Fruit fly (Drosophila melanogaster): ENCODE data around the gene Pink1.

Gene Pink1

DNA sequence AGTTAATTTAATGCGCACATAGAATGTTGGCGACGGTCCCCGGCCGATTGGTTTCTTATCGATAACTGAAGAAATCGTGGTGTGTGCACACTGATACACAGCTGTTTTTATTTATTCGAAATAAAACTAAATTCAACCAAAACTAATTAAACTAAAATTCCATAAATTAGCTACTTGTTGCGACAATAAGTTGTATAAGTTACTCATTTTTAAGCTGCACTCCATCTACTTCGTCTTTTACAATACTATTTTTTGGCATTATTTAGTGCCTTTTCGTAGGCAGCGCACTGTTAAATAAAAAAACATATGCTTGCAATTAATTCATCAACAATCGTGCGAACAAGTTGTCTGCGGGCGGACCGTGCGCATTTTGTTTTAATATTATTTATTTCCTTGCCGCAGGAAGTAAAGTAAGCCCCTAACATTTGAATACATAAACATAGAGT lies 22.2 kb upstream of the Pink1 start, which contains the start of the genes CG3224 and Ctr1A:
TSS of gene CG3224 (minus strand) at position 71 of the 446 bp plus-strand sequence.
TSS of gene Ctr1A (plus strand) at position 256 of the 446 bp plus-strand sequence.
- TF ChIP-seq gl (tag; optimal IDR thresholded peaks at IDR 0.05) (no peak), fd96Ca (GFP tag; IDR thresholded peaks at IDR 0.05) (no peak), CG34367 (tag; optimal IDR thresholded peaks at IDR 0.05) (no peak), Snoo (tag; optimal IDR thresholded peaks at IDR 0.05) (no peak), CG15710 (tag; optimal IDR thresholded peaks at IDR 0.05) (no peak), CG8159 (tag; optimal IDR thresholded peaks at IDR 0.05) (no peak)

DNA sequence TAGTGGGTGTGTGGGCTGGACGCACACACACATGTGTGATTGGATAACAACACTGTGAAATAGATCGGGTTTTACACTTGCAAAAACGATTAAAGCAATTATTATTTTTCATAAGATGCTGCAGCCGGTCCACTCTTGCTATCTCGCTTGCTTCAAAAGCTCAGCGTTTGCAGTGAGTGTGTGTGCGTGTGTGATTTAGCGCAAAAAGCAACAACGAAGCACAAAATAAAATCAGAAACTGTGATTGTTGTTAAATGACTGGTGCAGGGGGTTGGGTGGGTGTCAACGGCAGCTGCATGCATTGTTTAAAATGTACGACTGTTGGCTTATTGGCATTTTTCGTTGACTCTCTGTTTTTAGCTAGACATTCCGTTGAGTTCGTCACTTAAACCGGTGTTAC lies 21.7 kb upstream of the Pink1 start:
- TF ChIP-seq CG15710 (tag; optimal IDR thresholded peaks at IDR 0.05) (no peak), Pif1A (GFP tag; optimal IDR thresholded peaks at IDR 0.05) (no peak), rn (GFP tag; IDR thresholded peaks at IDR 0.05) (no peak), CG12605 (GFP tag; IDR thresholded peaks at IDR 0.05) (no peak), CG13204 (GFP tag; optimal IDR thresholded peaks at IDR 0.05) (no peak), CG9948 (tag; optimal IDR thresholded peaks at IDR 0.05) (no peak), CG8301 (tag; optimal IDR thresholded peaks at IDR 0.05) (no peak), D1 (tag; optimal IDR thresholded peaks at IDR 0.05) (no peak), gl (tag; optimal IDR thresholded peaks at IDR 0.05) (no peak), Pif1B (GFP tag; optimal IDR thresholded peaks at IDR 0.05) (no peak), CG8159 (tag; optimal IDR thresholded peaks at IDR 0.05) (peak; percentile 24), Snoo (tag; optimal IDR thresholded peaks at IDR 0.05) (no peak), Ets98B (GFP tag; IDR thresholded peaks at IDR 0.05) (no peak), CG10348 (GFP tag; IDR thresholded peaks at IDR 0.05) (no peak), CG32121 (GFP tag; IDR thresholded peaks at IDR 0.05) (0 out of 2 replicates have a peak, but pooled peaks have one; percentile 23), CG4496 (GFP tag; IDR thresholded peaks at IDR 0.05) (0 out of 3 replicates have a peak, but pooled peaks have one; percentile 17), CG14655 (GFP tag; optimal IDR thresholded peaks at IDR 0.05) (peak; percentile 2), EcR (GFP tag; optimal IDR thresholded peaks at IDR 0.05) (no peak), fd96Ca (GFP tag; IDR thresholded peaks at IDR 0.05) (peak; percentile 57; the same call in 2 of the 3 replicates), CG17806 (tag; optimal IDR thresholded peaks at IDR 0.05) (no peak), CG34367 (tag; optimal IDR thresholded peaks at IDR 0.05) (no peak)

DNA sequence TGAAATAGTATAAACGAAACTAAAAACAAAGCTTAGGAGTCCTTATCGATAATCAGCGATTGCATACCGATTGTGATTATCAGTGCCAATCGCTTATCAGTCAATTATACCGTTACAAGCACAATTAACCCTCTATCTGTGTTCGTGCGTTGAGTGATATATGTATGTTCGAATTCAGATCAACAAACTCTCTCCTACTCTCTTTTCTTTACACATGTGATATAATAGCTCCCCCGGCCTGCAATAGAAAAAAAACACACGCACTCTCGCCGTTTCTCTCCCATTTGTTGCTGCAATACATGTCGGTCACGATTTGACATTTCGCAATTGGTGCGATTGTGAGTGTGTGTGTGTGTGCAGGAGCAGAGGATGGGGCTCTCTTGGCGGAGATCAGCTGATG lies 21.2 kb upstream of the Pink1 start:
- TF ChIP-seq CG13204 (GFP tag; optimal IDR thresholded peaks at IDR 0.05) (no peak), CG8159 (tag; optimal IDR thresholded peaks at IDR 0.05) (no peak), Ets98B (GFP tag; IDR thresholded peaks at IDR 0.05) (no peak), Pif1B (GFP tag; optimal IDR thresholded peaks at IDR 0.05) (no peak), Pif1A (GFP tag; optimal IDR thresholded peaks at IDR 0.05) (no peak), Snoo (tag; optimal IDR thresholded peaks at IDR 0.05) (no peak), CG4496 (GFP tag; IDR thresholded peaks at IDR 0.05) (no peak), rn (GFP tag; IDR thresholded peaks at IDR 0.05) (no peak), EcR (GFP tag; optimal IDR thresholded peaks at IDR 0.05) (peak; percentile 83)

DNA sequence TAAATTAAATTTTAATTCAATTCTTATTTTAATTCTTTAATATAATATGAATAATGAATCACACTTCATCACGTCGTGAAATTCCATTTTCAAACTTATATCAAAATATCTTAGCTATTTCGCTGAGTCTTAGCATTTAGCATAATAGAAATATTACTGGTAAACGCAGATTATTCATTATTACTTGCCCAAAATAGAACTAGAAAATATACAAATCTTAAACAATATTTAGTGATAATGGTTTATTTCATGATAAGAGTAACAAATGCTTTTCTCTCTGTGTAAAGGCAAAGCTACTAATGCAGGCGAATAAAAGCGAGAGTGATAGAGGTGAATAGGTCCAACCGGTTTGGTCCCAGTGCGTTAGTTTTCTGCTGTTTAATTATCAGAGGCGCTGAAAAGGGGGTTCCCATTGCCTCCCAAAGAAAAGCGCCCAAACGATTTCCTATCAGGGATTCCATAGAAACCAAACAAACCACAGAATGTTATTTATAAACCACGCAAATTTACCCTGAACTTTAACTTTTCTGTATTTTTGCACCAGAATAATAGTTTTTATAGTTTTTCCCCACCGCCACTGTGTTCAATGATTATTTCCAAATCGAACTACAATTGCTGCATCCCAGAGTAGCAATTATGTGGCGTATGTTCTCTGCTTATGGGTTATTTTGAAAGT lies 20.6 kb upstream of the Pink1 start:
- peak; percentile 2 for TF ChIP-seq Pif1B (GFP tag; optimal IDR thresholded peaks at IDR 0.05)
- no peak for TF ChIP-seq Snoo (tag; optimal IDR thresholded peaks at IDR 0.05)
- no peak for TF ChIP-seq CG8159 (tag; optimal IDR thresholded peaks at IDR 0.05)
- no peak for TF ChIP-seq CG17806 (tag; optimal IDR thresholded peaks at IDR 0.05)
- peak; percentile 67 for TF ChIP-seq CG4496 (GFP tag; IDR thresholded peaks at IDR 0.05)
- TF ChIP-seq CG9948 (tag; optimal IDR thresholded peaks at IDR 0.05) = peak; percentile 23
- peak; percentile 69 for TF ChIP-seq Ets98B (GFP tag; IDR thresholded peaks at IDR 0.05)
- TF ChIP-seq rn (GFP tag; IDR thresholded peaks at IDR 0.05) = no peak
- TF ChIP-seq CG32121 (GFP tag; IDR thresholded peaks at IDR 0.05) = peak; percentile 64
- TF ChIP-seq CG15710 (tag; optimal IDR thresholded peaks at IDR 0.05) = no peak
- no peak for TF ChIP-seq Pif1A (GFP tag; optimal IDR thresholded peaks at IDR 0.05)
- TF ChIP-seq D1 (tag; optimal IDR thresholded peaks at IDR 0.05) = no peak
- peak; percentile 39 for TF ChIP-seq CG8301 (tag; optimal IDR thresholded peaks at IDR 0.05)
- TF ChIP-seq CG10348 (GFP tag; IDR thresholded peaks at IDR 0.05) = no peak
- TF ChIP-seq fd96Ca (GFP tag; IDR thresholded peaks at IDR 0.05) = peak; percentile 88
- peak; percentile 79 for TF ChIP-seq CG14655 (GFP tag; optimal IDR thresholded peaks at IDR 0.05)
- no peak; the same call in none of the 2 replicates for TF ChIP-seq CG12605 (GFP tag; IDR thresholded peaks at IDR 0.05)

DNA sequence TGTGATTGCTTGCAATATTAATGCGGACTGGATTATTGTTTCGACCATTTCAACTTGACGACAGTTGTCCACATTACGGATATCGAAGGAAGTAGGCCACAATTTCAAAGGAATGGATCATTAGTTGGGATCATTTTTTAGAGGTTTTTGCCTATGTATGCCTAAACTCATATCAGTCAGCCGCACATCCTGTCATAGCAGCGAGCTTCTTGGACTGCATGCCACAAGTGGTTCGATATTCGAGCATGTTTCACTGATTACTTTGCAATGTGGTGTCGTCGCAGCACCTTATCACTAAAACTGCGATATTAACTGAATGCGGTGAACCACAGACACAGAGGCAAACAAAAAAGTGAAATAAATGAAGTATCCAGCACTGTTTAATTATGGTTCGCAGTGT lies 19.6 kb upstream of the Pink1 start:
- no peak for TF ChIP-seq CG32121 (GFP tag; IDR thresholded peaks at IDR 0.05)
- no peak for TF ChIP-seq fd96Ca (GFP tag; IDR thresholded peaks at IDR 0.05)
- no peak for TF ChIP-seq Pif1B (GFP tag; optimal IDR thresholded peaks at IDR 0.05)
- no peak for TF ChIP-seq rn (GFP tag; IDR thresholded peaks at IDR 0.05)
- TF ChIP-seq D1 (tag; optimal IDR thresholded peaks at IDR 0.05) = no peak
- TF ChIP-seq Snoo (tag; optimal IDR thresholded peaks at IDR 0.05) = no peak
- no peak for TF ChIP-seq EcR (GFP tag; optimal IDR thresholded peaks at IDR 0.05)
- TF ChIP-seq CG34367 (tag; optimal IDR thresholded peaks at IDR 0.05) = no peak
- TF ChIP-seq Ets98B (GFP tag; IDR thresholded peaks at IDR 0.05) = no peak
- no peak for TF ChIP-seq CG13204 (GFP tag; optimal IDR thresholded peaks at IDR 0.05)
- no peak for TF ChIP-seq CG8159 (tag; optimal IDR thresholded peaks at IDR 0.05)
- TF ChIP-seq CG4496 (GFP tag; IDR thresholded peaks at IDR 0.05) = no peak
- TF ChIP-seq CG14655 (GFP tag; optimal IDR thresholded peaks at IDR 0.05) = no peak
- no peak for TF ChIP-seq CG9948 (tag; optimal IDR thresholded peaks at IDR 0.05)
- TF ChIP-seq CG10348 (GFP tag; IDR thresholded peaks at IDR 0.05) = no peak
- TF ChIP-seq gl (tag; optimal IDR thresholded peaks at IDR 0.05) = no peak
